Fruit fly (Drosophila melanogaster) whole organism, embryonic: ENCODE measurements around the gene CG43131.

Experiments
- Ada2b ChIP-seq: fragments of 200-800 bp; sonication (Bioruptor generic); IDR thresholded peaks from 2 replicates; pipeline ENCODE4 v1.3.6; 2022; ENCODE audit warnings: missing biosample characterization, missing genetic modification characterization
- CG11398 ChIP-seq: fragments of 200-800 bp; sonication (Bioruptor generic); optimal IDR thresholded peaks from 2 replicates; lab custom pipeline; 2016; ENCODE audit warnings: missing biosample characterization, missing genetic modification characterization
- CG12659 ChIP-seq: fragments of 200-800 bp; sonication (Bioruptor generic); optimal IDR thresholded peaks from 3 replicates; lab custom pipeline; 2017; ENCODE audit warnings: mild to moderate bottlenecking, missing biosample characterization, missing genetic modification reagents, missing genetic modification characterization
- CG14667 ChIP-seq: fragments of 200-800 bp; sonication (Bioruptor generic); IDR thresholded peaks from 2 replicates; pipeline ENCODE4 v1.3.6; 2022; ENCODE audit warnings: missing biosample characterization, missing genetic modification characterization
- CG17328 ChIP-seq: fragments of 200-800 bp; sonication (Bioruptor generic); IDR thresholded peaks from 2 replicates; pipeline ENCODE4 v1.3.6; 2022; ENCODE audit warnings: missing biosample characterization, missing genetic modification characterization
- CG17359 ChIP-seq: fragments of 200-800 bp; sonication (Bioruptor generic); optimal IDR thresholded peaks from 3 replicates; lab custom pipeline; 2018; ENCODE audit warnings: missing biosample characterization, mild to moderate bottlenecking, missing genetic modification characterization, moderate library complexity
- CG30431 ChIP-seq: fragments of 200-800 bp; sonication (Bioruptor generic); optimal IDR thresholded peaks from 2 replicates; lab custom pipeline; 2017; ENCODE audit warnings: missing biosample characterization, missing genetic modification characterization
- CG31365 ChIP-seq: fragments of 200-800 bp; sonication (Bioruptor generic); optimal IDR thresholded peaks from 2 replicates; lab custom pipeline; 2018; ENCODE audit warnings: missing biosample characterization, mild to moderate bottlenecking, missing genetic modification characterization
- CG32532 ChIP-seq: fragments of 200-800 bp; sonication (Bioruptor generic); IDR thresholded peaks from 2 replicates; pipeline ENCODE4 v1.3.6; 2022; ENCODE audit warnings: missing biosample characterization, missing genetic modification characterization
- CG32772 ChIP-seq: fragments of 200-800 bp; sonication (Bioruptor generic); IDR thresholded peaks from 2 replicates; pipeline ENCODE4 v1.3.6; 2022; ENCODE audit warnings: missing biosample characterization, missing genetic modification characterization
- CG3281 ChIP-seq: fragments of 200-800 bp; sonication (Bioruptor generic); optimal IDR thresholded peaks from 3 replicates; lab custom pipeline; 2017; ENCODE audit warnings: missing biosample characterization, mild to moderate bottlenecking, missing genetic modification characterization
- CG43689 ChIP-seq: fragments of 200-800 bp; sonication (Bioruptor generic); IDR thresholded peaks from 2 replicates; pipeline ENCODE4 v1.3.6; 2022; ENCODE audit warnings: missing biosample characterization, missing genetic modification characterization
- CG6175 ChIP-seq: fragments of 200-800 bp; sonication (Bioruptor generic); IDR thresholded peaks from 3 replicates; pipeline ENCODE4 v1.3.6; 2022; ENCODE audit warnings: missing biosample characterization, missing genetic modification characterization
- CG6272 ChIP-seq: fragments of 200-800 bp; sonication (Bioruptor generic); IDR thresholded peaks from 2 replicates; pipeline ENCODE4 v1.3.6; 2022; ENCODE audit warnings: missing biosample characterization, missing genetic modification characterization
- CG6813 ChIP-seq: fragments of 200-800 bp; sonication (Bioruptor generic); optimal IDR thresholded peaks from 2 replicates; lab custom pipeline; 2017; ENCODE audit warnings: missing biosample characterization, missing genetic modification characterization, mild to moderate bottlenecking, moderate library complexity, missing genetic modification reagents
- CG7786 ChIP-seq: fragments of 200-800 bp; sonication (Bioruptor generic); optimal IDR thresholded peaks from 2 replicates; lab custom pipeline; 2016; ENCODE audit warnings: missing biosample characterization, missing genetic modification characterization
- CG8281 ChIP-seq: fragments of 200-800 bp; sonication (Bioruptor generic); optimal IDR thresholded peaks from 2 replicates; lab custom pipeline; 2018; ENCODE audit warnings: missing biosample characterization, mild to moderate bottlenecking, missing genetic modification characterization, moderate library complexity
- CG8388 ChIP-seq: fragments of 200-800 bp; sonication (Bioruptor generic); optimal IDR thresholded peaks from 2 replicates; lab custom pipeline; 2019; ENCODE audit warnings: missing biosample characterization, mild to moderate bottlenecking, missing genetic modification characterization, moderate library complexity
- CG8924 ChIP-seq: fragments of 200-800 bp; optimal IDR thresholded peaks from 3 replicates; lab custom pipeline; 2019; ENCODE audit warnings: missing biosample characterization, mild to moderate bottlenecking, missing genetic modification characterization, moderate library complexity
- CG9797 ChIP-seq: fragments of 200-800 bp; sonication (Bioruptor generic); optimal IDR thresholded peaks from 3 replicates; lab custom pipeline; 2018; ENCODE audit warnings: missing biosample characterization, mild to moderate bottlenecking, missing genetic modification characterization
- CkIIα-i1 ChIP-seq: fragments of 200-800 bp; sonication (Bioruptor generic); IDR thresholded peaks from 2 replicates; pipeline ENCODE4 v1.3.6; 2022; ENCODE audit warnings: missing biosample characterization, missing genetic modification characterization
- D19A ChIP-seq: fragments of 200-800 bp; optimal IDR thresholded peaks from 3 replicates; lab custom pipeline; 2019; ENCODE audit warnings: missing biosample characterization, mild to moderate bottlenecking, missing genetic modification characterization, moderate library complexity
- D19B ChIP-seq: fragments of 200-800 bp; sonication (Bioruptor generic); optimal IDR thresholded peaks from 2 replicates; lab custom pipeline; 2017; ENCODE audit warnings: missing biosample characterization, mild to moderate bottlenecking, missing genetic modification characterization
- Dbx ChIP-seq: fragments of 200-800 bp; sonication (Bioruptor generic); IDR thresholded peaks from 3 replicates; pipeline ENCODE4 v1.3.6; 2022; ENCODE audit warnings: missing biosample characterization, missing genetic modification characterization
- Dip3 ChIP-seq: fragments of 200-800 bp; sonication (Bioruptor generic); optimal IDR thresholded peaks from 3 replicates; lab custom pipeline; 2016; ENCODE audit warnings: missing biosample characterization, missing genetic modification characterization
- Fer2 ChIP-seq: fragments of 200-800 bp; sonication (Bioruptor generic); optimal IDR thresholded peaks from 2 replicates; lab custom pipeline; 2018; ENCODE audit warnings: missing biosample characterization, mild to moderate bottlenecking, missing genetic modification characterization, moderate library complexity
- Hr51 ChIP-seq, 2 experiments: fragments of 200-800 bp; sonication (Bioruptor generic); optimal IDR thresholded peaks; 2 replicates in 1 of 2; 3 replicates in 1 of 2; lab custom pipeline; 2016 to 2018; ENCODE audit warnings: missing biosample characterization in 2 of 2, missing genetic modification characterization in 2 of 2, mild to moderate bottlenecking in 1 of 2, moderate library complexity in 1 of 2
- Med ChIP-seq: fragments of 200-800 bp; sonication (Bioruptor generic); peaks from one replicate; lab custom pipeline; 2016; ENCODE audit warnings: missing biosample characterization, missing genetic modification characterization, mild to moderate bottlenecking, inconsistent platforms, moderate library complexity
- Meics ChIP-seq: fragments of 200-800 bp; sonication (Bioruptor generic); optimal IDR thresholded peaks from 2 replicates; lab custom pipeline; 2017; ENCODE audit warnings: missing biosample characterization, mild to moderate bottlenecking, missing genetic modification characterization
- Mrtf ChIP-seq: fragments of 200-800 bp; sonication (Bioruptor generic); IDR thresholded peaks from 3 replicates; pipeline ENCODE4 v1.3.6; 2022; ENCODE audit warnings: missing biosample characterization, missing genetic modification characterization
- Optix ChIP-seq: fragments of 200-800 bp; sonication (Bioruptor generic); IDR thresholded peaks from 3 replicates; pipeline ENCODE4 v1.3.6; 2022; ENCODE audit warnings: missing biosample characterization, missing genetic modification characterization
- Stat92E ChIP-seq, 3 experiments: fragments of >200 bp in 2 of 3; fragments of 200-800 bp in 1 of 3; sonication (Bioruptor generic) in 1 of 3; optimal IDR thresholded peaks; 2 replicates each; lab custom pipeline; 2017 to 2019; ENCODE audit warnings: missing biosample characterization in 3 of 3, missing genetic modification characterization in 3 of 3, mild to moderate bottlenecking in 1 of 3, moderate library complexity in 1 of 3
- Tbp ChIP-seq: fragments of >200 bp; optimal IDR thresholded peaks from 2 replicates; lab custom pipeline; 2018; ENCODE audit warnings: missing biosample characterization, missing genetic modification characterization
- Vsx1 ChIP-seq: fragments of 200-800 bp; sonication (Bioruptor generic); optimal IDR thresholded peaks from 2 replicates; lab custom pipeline; 2017; ENCODE audit warnings: missing biosample characterization, mild to moderate bottlenecking, missing genetic modification characterization, missing genetic modification reagents
- Xbp1 ChIP-seq: fragments of 200-800 bp; sonication (Bioruptor generic); optimal IDR thresholded peaks from 3 replicates; lab custom pipeline; 2016; ENCODE audit warnings: missing biosample characterization, mild to moderate bottlenecking, missing genetic modification characterization
- YL-1 ChIP-seq: fragments of 200-800 bp; sonication (Bioruptor generic); optimal IDR thresholded peaks from 3 replicates; lab custom pipeline; 2017; ENCODE audit warnings: missing biosample characterization, mild to moderate bottlenecking, missing genetic modification characterization
- ab ChIP-seq: fragments of 200-800 bp; sonication (Bioruptor generic); optimal IDR thresholded peaks from 2 replicates; lab custom pipeline; 2016; ENCODE audit warnings: missing biosample characterization, missing genetic modification characterization
- aop ChIP-seq: fragments of 200-800 bp; sonication (Bioruptor generic); IDR thresholded peaks from 2 replicates; pipeline ENCODE4 v1.3.6; 2022; ENCODE audit warnings: missing biosample characterization, missing genetic modification characterization
- chif ChIP-seq, 2 experiments: fragments of 200-800 bp; sonication (Bioruptor generic); optimal IDR thresholded peaks; 3 replicates each; lab custom pipeline; 2016; ENCODE audit warnings: missing biosample characterization in 2 of 2, missing genetic modification characterization in 2 of 2
- fd102C ChIP-seq: fragments of 200-800 bp; sonication (Bioruptor generic); optimal IDR thresholded peaks from 2 replicates; lab custom pipeline; 2018; ENCODE audit warnings: missing biosample characterization, mild to moderate bottlenecking, missing genetic modification characterization, moderate library complexity
- fd64A ChIP-seq: fragments of 200-800 bp; sonication (Bioruptor generic); optimal IDR thresholded peaks from 3 replicates; lab custom pipeline; 2018; ENCODE audit warnings: missing biosample characterization, mild to moderate bottlenecking, missing genetic modification characterization
- hkb ChIP-seq, 2 experiments: fragments of 200-800 bp in 1 of 2; fragments of >200 bp in 1 of 2; sonication (Bioruptor generic) in 1 of 2; IDR thresholded peaks in 1 of 2; optimal IDR thresholded peaks in 1 of 2; 2 replicates each; pipeline versions ENCODE4 v1.3.6 to Lab custom; 2017 to 2022; ENCODE audit warnings: missing biosample characterization in 1 of 2, missing genetic modification characterization in 1 of 2
- lab ChIP-seq: fragments of 200-800 bp; sonication (Bioruptor generic); optimal IDR thresholded peaks from 3 replicates; lab custom pipeline; 2017; ENCODE audit warnings: missing biosample characterization, missing genetic modification characterization, mild to moderate bottlenecking, moderate library complexity, missing genetic modification reagents
- luna ChIP-seq: fragments of 200-800 bp; sonication (Bioruptor generic); optimal IDR thresholded peaks from 2 replicates; lab custom pipeline; 2016; ENCODE audit warnings: missing biosample characterization, missing genetic modification characterization
- nau ChIP-seq: fragments of 200-800 bp; sonication (Bioruptor generic); optimal IDR thresholded peaks from 3 replicates; lab custom pipeline; 2017; ENCODE audit warnings: missing biosample characterization, mild to moderate bottlenecking, missing genetic modification characterization, missing genetic modification reagents
- phol ChIP-seq: fragments of 200-800 bp; sonication (Bioruptor generic); optimal IDR thresholded peaks from 3 replicates; lab custom pipeline; 2018; ENCODE audit warnings: missing biosample characterization, mild to moderate bottlenecking, missing genetic modification characterization, moderate library complexity
- sim ChIP-seq: fragments of 200-800 bp; sonication (Bioruptor generic); IDR thresholded peaks from 2 replicates; pipeline ENCODE4 v1.3.6; 2022; ENCODE audit warnings: missing biosample characterization, missing genetic modification characterization
- slou ChIP-seq: fragments of 200-800 bp; sonication (Bioruptor generic); optimal IDR thresholded peaks from 3 replicates; lab custom pipeline; 2016; ENCODE audit warnings: missing biosample characterization, missing genetic modification characterization
- stwl ChIP-seq: fragments of 200-800 bp; sonication (Bioruptor generic); optimal IDR thresholded peaks from 3 replicates; lab custom pipeline; 2018; ENCODE audit warnings: missing biosample characterization, mild to moderate bottlenecking, missing genetic modification characterization, moderate library complexity
- tna ChIP-seq: fragments of 200-800 bp; sonication (Bioruptor generic); IDR thresholded peaks from 2 replicates; pipeline ENCODE4 v1.3.6; 2022; ENCODE audit warnings: missing biosample characterization, missing genetic modification characterization; ENCODE audit not compliant: partially characterized antibody
- toy ChIP-seq: fragments of 200-800 bp; sonication (Bioruptor generic); IDR thresholded peaks from 2 replicates; pipeline ENCODE4 v1.3.6; 2022; ENCODE audit warnings: missing biosample characterization, missing genetic modification characterization
- vvl ChIP-seq: fragments of 200-800 bp; sonication (Bioruptor generic); IDR thresholded peaks from 2 replicates; pipeline ENCODE4 v1.3.6; 2022; ENCODE audit warnings: missing biosample characterization, missing genetic modification characterization

The CG43131 gene

dm6 chr3R:5086471-5086821 is 22.5 kb downstream of the CG43131 start (continued):
- TF ChIP-seq CG12659 = peak; percentile 20
- TF ChIP-seq stwl (tag; lab: Kevin White, UChicago) = no peak
- TF ChIP-seq CG17328 = no peak
- TF ChIP-seq luna (GFP tag; lab: Kevin White, UChicago) = no peak
- TF ChIP-seq Vsx1 (GFP tag; lab: Kevin White, UChicago) = no peak
- no peak for TF ChIP-seq CG7786 (GFP tag; lab: Kevin White, UChicago)
- TF ChIP-seq Hr51 (GFP tag; optimal IDR thresholded peaks at IDR 0.05; lab: Kevin White, UChicago) = no peak
- no peak for TF ChIP-seq chif (GFP tag; optimal IDR thresholded peaks at IDR 0.05; lab: Kevin White, UChicago)
- TF ChIP-seq CG3281 (GFP tag; lab: Kevin White, UChicago) = no peak
- TF ChIP-seq CG17359 (tag; lab: Kevin White, UChicago) = no peak
- no peak for TF ChIP-seq CG43689 (GFP tag; lab: Robert Waterston, UW)
- no peak for TF ChIP-seq Xbp1 (GFP tag; lab: Kevin White, UChicago)
- peak; percentile 59 for TF ChIP-seq lab (GFP tag; lab: Kevin White, UChicago)
- TF ChIP-seq CG6175 (GFP tag; lab: Robert Waterston, UW) = no peak
- no peak for TF ChIP-seq Mrtf (GFP tag; lab: Robert Waterston, UW)
- TF ChIP-seq Tbp (GFP tag; lab: Kevin White, UChicago) = no peak
- TF ChIP-seq CG30431 (GFP tag; lab: Kevin White, UChicago) = no peak
- TF ChIP-seq YL-1 (GFP tag; lab: Kevin White, UChicago) = no peak
- no peak for TF ChIP-seq slou (GFP tag; lab: Kevin White, UChicago)
- no peak for TF ChIP-seq vvl (GFP tag; lab: Robert Waterston, UW)
- no peak for TF ChIP-seq CG32772 (GFP tag; lab: Robert Waterston, UW)
- no peak for TF ChIP-seq D19A (tag; lab: Kevin White, UChicago)
- TF ChIP-seq Meics (GFP tag; lab: Kevin White, UChicago) = no peak
- TF ChIP-seq fd102C (GFP tag; lab: Kevin White, UChicago) = no peak
- no peak for TF ChIP-seq CG8281 (tag; lab: Kevin White, UChicago)
- no peak for TF ChIP-seq nau (GFP tag; lab: Kevin White, UChicago)
- TF ChIP-seq Dip3 (GFP tag; lab: Kevin White, UChicago) = no peak
- TF ChIP-seq hkb (optimal IDR thresholded peaks at IDR 0.05; lab: Kevin White, UChicago) = no peak
- TF ChIP-seq hkb (GFP tag; IDR thresholded peaks at IDR 0.05; lab: Robert Waterston, UW) = no peak
- no peak for TF ChIP-seq CG8924 (tag; lab: Kevin White, UChicago)
- TF ChIP-seq ab = no peak
- no peak for TF ChIP-seq CG31365 (tag; lab: Kevin White, UChicago)
- peak; percentile 75 for TF ChIP-seq Med
- TF ChIP-seq CG6813 (GFP tag; lab: Kevin White, UChicago) = peak; percentile 23
- no peak for TF ChIP-seq Stat92E (GFP tag; optimal IDR thresholded peaks at IDR 0.05; lab: Kevin White, UChicago)
- no peak for TF ChIP-seq fd64A (GFP tag; lab: Kevin White, UChicago)
- TF ChIP-seq CG14667 (GFP tag; lab: Robert Waterston, UW) = no peak
- no peak for TF ChIP-seq CG9797 (GFP tag; lab: Kevin White, UChicago)
- no peak for TF ChIP-seq sim (GFP tag; lab: Robert Waterston, UW)
- TF ChIP-seq tna (GFP tag; lab: Robert Waterston, UW) = no peak
- no peak for TF ChIP-seq CG8388 (GFP tag; lab: Kevin White, UChicago)
- TF ChIP-seq phol (tag; lab: Kevin White, UChicago) = no peak
- no peak for TF ChIP-seq Optix (GFP tag; lab: Robert Waterston, UW)
- TF ChIP-seq toy (GFP tag; lab: Robert Waterston, UW) = no peak
- no peak for TF ChIP-seq D19B (GFP tag; lab: Kevin White, UChicago)
- TF ChIP-seq CG32532 (GFP tag; lab: Robert Waterston, UW) = no peak
- no peak for TF ChIP-seq CG11398 (GFP tag; lab: Kevin White, UChicago)
- no peak for TF ChIP-seq Ada2b
- TF ChIP-seq aop (GFP tag; lab: Robert Waterston, UW) = no peak
- no peak for TF ChIP-seq CG6272 (GFP tag; lab: Robert Waterston, UW)
- no peak for TF ChIP-seq Fer2 (tag; lab: Kevin White, UChicago)
- no peak for TF ChIP-seq CkIIα-i1
- TF ChIP-seq Dbx (GFP tag; lab: Robert Waterston, UW) = no peak
